Worm (Caenorhabditis elegans) whole organism, young adult: ENCODE data around the gene srd-32.

ENCODE experiments used
- B0261.1 ChIP-seq: sonication (generic microtip); optimal IDR thresholded peaks from 2 replicates; lab custom pipeline; 2016; ENCODE audit warnings: mild to moderate bottlenecking, missing genetic modification characterization, moderate library complexity, missing compliant biosample characterization
- F52B5.7 ChIP-seq: sonication (generic microtip); optimal IDR thresholded peaks from 2 replicates; lab custom pipeline; 2016; ENCODE audit warnings: mild to moderate bottlenecking, missing genetic modification characterization, missing compliant biosample characterization
- attf-5 ChIP-seq: fragments of 200-800 bp; sonication (Bioruptor generic); optimal IDR thresholded peaks from 2 replicates; lab custom pipeline; 2018; ENCODE audit warnings: mild to moderate bottlenecking, missing genetic modification characterization, missing compliant biosample characterization
- ceh-58 ChIP-seq: fragments of 200-800 bp; sonication (Bioruptor generic); IDR thresholded peaks from 2 replicates; pipeline ENCODE4 v1.3.6; 2022; ENCODE audit warnings: missing genetic modification characterization, missing compliant biosample characterization
- dox-1 ChIP-seq: fragments of 200-800 bp; sonication (Bioruptor generic); IDR thresholded peaks from 2 replicates; pipeline ENCODE4 v1.3.6; 2022; ENCODE audit warnings: missing genetic modification reagents, missing genetic modification characterization, missing compliant biosample characterization
- efl-1 ChIP-seq: fragments of 150-350 bp; optimal IDR thresholded peaks from 2 replicates; lab custom pipeline; 2014; ENCODE audit warnings: missing biosample characterization, missing genetic modification reagents, missing genetic modification characterization
- let-526 ChIP-seq: fragments of 200-800 bp; sonication (Bioruptor generic); IDR thresholded peaks from 2 replicates; pipeline ENCODE4 v1.3.6; 2022; ENCODE audit warnings: missing genetic modification reagents, missing genetic modification characterization, missing compliant biosample characterization
- madf-8 ChIP-seq: fragments of 200-800 bp; sonication (Bioruptor generic); conservative IDR thresholded peaks from 2 replicates; pipeline ENCODE4 v1.3.6; 2022; ENCODE audit warnings: missing genetic modification reagents, missing genetic modification characterization, missing compliant biosample characterization
- mcd-1 ChIP-seq: fragments of 200-800 bp; sonication (Bioruptor generic); IDR thresholded peaks from 2 replicates; pipeline ENCODE4 v1.3.6; 2022; ENCODE audit warnings: missing genetic modification reagents, missing genetic modification characterization, missing compliant biosample characterization
- nhr-80 ChIP-seq: sonication (generic microtip); optimal IDR thresholded peaks from 2 replicates; lab custom pipeline; 2016; ENCODE audit warnings: missing genetic modification characterization, missing compliant biosample characterization
- sea-2 ChIP-seq: fragments of 200-800 bp; sonication (Bioruptor generic); IDR thresholded peaks from 2 replicates; pipeline ENCODE4 v1.3.6; 2022; ENCODE audit warnings: missing genetic modification characterization, missing compliant biosample characterization
- snpc-1.3 ChIP-seq: sonication (generic microtip); optimal IDR thresholded peaks from 2 replicates; lab custom pipeline; 2017; ENCODE audit warnings: missing genetic modification characterization, mild to moderate bottlenecking, missing compliant biosample characterization, antibody characterized with exemption, moderate library complexity, missing genotype, missing genetic modification reagents; ENCODE audit not compliant: insufficient read depth
- snpc-4 ChIP-seq, 5 experiments: fragments of 150-350 bp in 1 of 5; sonication (generic microtip) in 4 of 5; optimal IDR thresholded peaks; 2 replicates each; lab custom pipeline; 2014 to 2018; ENCODE audit warnings: missing genetic modification characterization in 5 of 5, missing biosample characterization in 3 of 5, antibody characterized with exemption in 2 of 5, mild to moderate bottlenecking in 2 of 5, missing compliant biosample characterization in 2 of 5, missing genotype in 2 of 5, moderate library complexity in 2 of 5, missing genetic modification reagents in 1 of 5
- unc-62 ChIP-seq: fragments of 150-350 bp; optimal IDR thresholded peaks from 2 replicates; lab custom pipeline; 2014; ENCODE audit warnings: missing biosample characterization, missing genetic modification reagents, missing genetic modification characterization

- TF ChIP-seq let-526 (GFP tag; lab: Robert Waterston, UW) = no peak
- TF ChIP-seq F52B5.7 (tag; lab: Kevin White, UChicago) = peak; percentile 74
- no peak for TF ChIP-seq madf-8 (GFP tag; lab: Robert Waterston, UW)
- no peak for TF ChIP-seq snpc-4 (GFP tag; optimal IDR thresholded peaks at IDR 0.05; lab: Kevin White, UChicago)
- peak in 2 of 4 experiments; percentile 30 to 37 for TF ChIP-seq snpc-4 (tag; optimal IDR thresholded peaks at IDR 0.05; lab: Kevin White, UChicago)
- TF ChIP-seq efl-1 = no peak
- TF ChIP-seq B0261.1 = peak; percentile 32
- TF ChIP-seq mcd-1 (GFP tag; lab: Robert Waterston, UW) = peak; percentile 11; the same call in 1 of the 2 replicates
- no peak for TF ChIP-seq sea-2 (GFP tag; lab: Robert Waterston, UW)
- TF ChIP-seq nhr-80 (tag; lab: Kevin White, UChicago) = no peak
- no peak for TF ChIP-seq unc-62 (GFP tag; lab: Kevin White, UChicago)
- no peak for TF ChIP-seq ceh-58 (GFP tag; lab: Robert Waterston, UW)
- no peak for TF ChIP-seq dox-1 (GFP tag; lab: Robert Waterston, UW)
- no peak for TF ChIP-seq snpc-1.3 (tag; lab: Kevin White, UChicago)
- peak; percentile 25 for TF ChIP-seq attf-5
Measured at ce11 chrV:4823683-4824391, 41.6 kb upstream of the srd-32 start.
